Fruit fly (Drosophila melanogaster) whole organism, wandering third instar larva: Measurements from ENCODE around the gene CG14312.

Experiments
- Abd-B ChIP-seq: fragments of >200 bp; optimal IDR thresholded peaks from 2 replicates; lab custom pipeline; 2017; ENCODE audit warnings: missing biosample characterization, missing genetic modification characterization
- Dfd ChIP-seq: fragments of >200 bp; optimal IDR thresholded peaks from 2 replicates; lab custom pipeline; 2017; ENCODE audit warnings: missing biosample characterization, missing genetic modification characterization
- Dif ChIP-seq: fragments of 200-275, 200-300 bp; sonication (Bioruptor generic); optimal IDR thresholded peaks from 2 replicates; lab custom pipeline; 2018; ENCODE audit warnings: missing biosample characterization, missing genetic modification characterization; ENCODE audit not compliant: partially characterized antibody
- HLH106 ChIP-seq: fragments of 200-800 bp; optimal IDR thresholded peaks from 3 replicates; lab custom pipeline; 2019; ENCODE audit warnings: missing biosample characterization, mild to moderate bottlenecking, missing genetic modification characterization, moderate library complexity
- Hnf4 ChIP-seq: fragments of 200-800 bp; sonication (Bioruptor generic); optimal IDR thresholded peaks from 2 replicates; lab custom pipeline; 2016; ENCODE audit warnings: missing biosample characterization, mild to moderate bottlenecking, missing genetic modification characterization
- Hr78 ChIP-seq: fragments of >200 bp; optimal IDR thresholded peaks from 2 replicates; lab custom pipeline; 2017; ENCODE audit warnings: missing biosample characterization, missing genetic modification characterization
- Hr83 ChIP-seq: fragments of 200-300 bp; sonication (Bioruptor generic); optimal IDR thresholded peaks from 2 replicates; lab custom pipeline; 2016; ENCODE audit warnings: missing biosample characterization, mild to moderate bottlenecking, missing genetic modification characterization, moderate library complexity; ENCODE audit not compliant: poor library complexity, severe bottlenecking
- Jra ChIP-seq: sonication (Bioruptor generic); optimal IDR thresholded peaks from 2 replicates; lab custom pipeline; 2016; ENCODE audit warnings: missing biosample characterization, missing genetic modification characterization
- Myc ChIP-seq: fragments of >200 bp; optimal IDR thresholded peaks from 2 replicates; lab custom pipeline; 2017
- N ChIP-seq: fragments of >200 bp; optimal IDR thresholded peaks from 2 replicates; lab custom pipeline; 2018; ENCODE audit warnings: missing biosample characterization, missing external identifiers, missing genetic modification characterization
- OdsH ChIP-seq: fragments of 200-800 bp; sonication (Bioruptor generic); optimal IDR thresholded peaks from 2 replicates; lab custom pipeline; 2016; ENCODE audit warnings: missing biosample characterization, mild to moderate bottlenecking, missing genetic modification characterization
- Rel ChIP-seq, 2 experiments: fragments of 200-800 bp; sonication (Bioruptor generic) in 1 of 2; optimal IDR thresholded peaks; 2 replicates in 1 of 2; 3 replicates in 1 of 2; lab custom pipeline; 2016 to 2019; ENCODE audit warnings: mild to moderate bottlenecking in 2 of 2, missing biosample characterization in 2 of 2, missing genetic modification characterization in 2 of 2, moderate library complexity in 1 of 2
- Sp1 ChIP-seq: fragments of 200-800 bp; sonication (Bioruptor generic); optimal IDR thresholded peaks from 3 replicates; lab custom pipeline; 2019; ENCODE audit warnings: missing biosample characterization, mild to moderate bottlenecking, missing genetic modification characterization, moderate library complexity
- Vsx2 ChIP-seq: fragments of 200-300, 225-300 bp; sonication (Bioruptor generic); optimal IDR thresholded peaks from 2 replicates; lab custom pipeline; 2018; ENCODE audit warnings: missing biosample characterization, missing genetic modification characterization; ENCODE audit not compliant: partially characterized antibody
- br ChIP-seq: fragments of 200-800 bp; sonication (Bioruptor generic); optimal IDR thresholded peaks from 2 replicates; lab custom pipeline; 2016; ENCODE audit warnings: missing biosample characterization, missing genetic modification characterization
- brk ChIP-seq: fragments of 200-800 bp; sonication (Bioruptor generic); optimal IDR thresholded peaks from 2 replicates; lab custom pipeline; 2016; ENCODE audit warnings: missing biosample characterization, mild to moderate bottlenecking, missing genetic modification characterization
- dl ChIP-seq, 2 experiments: fragments of 175-275, 200-275 bp in 1 of 2; fragments of 200-275 bp in 1 of 2; sonication (Bioruptor generic); optimal IDR thresholded peaks; lab custom pipeline; 2018; ENCODE audit warnings: mild to moderate bottlenecking in 2 of 2, missing biosample characterization in 2 of 2, missing genetic modification characterization in 2 of 2, moderate library complexity in 2 of 2; ENCODE audit not compliant: partially characterized antibody in 2 of 2, insufficient read depth in 1 of 2
- dmrt93B ChIP-seq: fragments of 200-800 bp; sonication (Bioruptor generic); optimal IDR thresholded peaks from 2 replicates; lab custom pipeline; 2018; ENCODE audit warnings: missing biosample characterization, mild to moderate bottlenecking, missing genetic modification characterization
- dsf ChIP-seq: sonication (Bioruptor generic); optimal IDR thresholded peaks from 2 replicates; lab custom pipeline; 2016; ENCODE audit warnings: missing biosample characterization, missing genetic modification characterization, borderline replicate concordance
- ey ChIP-seq: fragments of 200-800 bp; sonication (Bioruptor generic); optimal IDR thresholded peaks from 2 replicates; lab custom pipeline; 2016; ENCODE audit warnings: missing biosample characterization, missing genetic modification characterization
- foxo ChIP-seq, 2 experiments: fragments of 200-800 bp; sonication (Bioruptor generic); optimal IDR thresholded peaks; 2 replicates in 1 of 2; 3 replicates in 1 of 2; lab custom pipeline; 2016 to 2017; ENCODE audit warnings: missing biosample characterization in 2 of 2, missing genetic modification characterization in 2 of 2
- fru ChIP-seq: fragments of 200-800 bp; sonication (Bioruptor generic); optimal IDR thresholded peaks from 3 replicates; lab custom pipeline; 2016; ENCODE audit warnings: missing biosample characterization, mild to moderate bottlenecking, missing genetic modification characterization
- h ChIP-seq: fragments of 200-800 bp; sonication (Bioruptor generic); optimal IDR thresholded peaks from 3 replicates; lab custom pipeline; 2016; ENCODE audit warnings: missing biosample characterization, mild to moderate bottlenecking, missing genetic modification characterization
- jim ChIP-seq: fragments of 175-275, 200-325 bp; sonication (Bioruptor generic); optimal IDR thresholded peaks from 2 replicates; lab custom pipeline; 2016; ENCODE audit warnings: missing biosample characterization, mild to moderate bottlenecking, missing genetic modification characterization
- lola ChIP-seq: fragments of >200 bp; optimal IDR thresholded peaks from 2 replicates; lab custom pipeline; 2017; ENCODE audit warnings: missing biosample characterization, missing genetic modification characterization
- psq ChIP-seq: fragments of 200-800 bp; sonication (Bioruptor generic); optimal IDR thresholded peaks from 3 replicates; lab custom pipeline; 2017; ENCODE audit warnings: missing biosample characterization, mild to moderate bottlenecking, missing genetic modification characterization, moderate library complexity
- rgr ChIP-seq: fragments of 200-800 bp; sonication (Bioruptor generic); optimal IDR thresholded peaks from 3 replicates; lab custom pipeline; 2016; ENCODE audit warnings: missing biosample characterization, mild to moderate bottlenecking, missing genetic modification characterization
- sage ChIP-seq: fragments of 200-800 bp; sonication (Bioruptor generic); optimal IDR thresholded peaks from 2 replicates; lab custom pipeline; 2016; ENCODE audit warnings: missing biosample characterization, mild to moderate bottlenecking, missing genetic modification characterization
- sv ChIP-seq: fragments of 200-800 bp; sonication (Bioruptor generic); optimal IDR thresholded peaks from 3 replicates; lab custom pipeline; 2016; ENCODE audit warnings: missing biosample characterization, missing genetic modification characterization
- tai ChIP-seq: sonication (Bioruptor generic); optimal IDR thresholded peaks from 2 replicates; lab custom pipeline; 2016; ENCODE audit warnings: missing biosample characterization, missing genetic modification characterization
- woc ChIP-seq: sonication (Bioruptor generic); optimal IDR thresholded peaks from 2 replicates; lab custom pipeline; 2016; ENCODE audit warnings: missing biosample characterization, mild to moderate bottlenecking, missing genetic modification characterization

The CG14312 gene

dm6 chr3R:18312761-18313160 lies 29.4 kb upstream of the CG14312 start:
- TF ChIP-seq N (no peak), OdsH (GFP tag; lab: Kevin White, UChicago) (no peak), Rel (GFP tag; optimal IDR thresholded peaks at IDR 0.05; lab: Kevin White, UChicago) (no peak), Rel (tag; optimal IDR thresholded peaks at IDR 0.05; lab: Kevin White, UChicago) (peak; percentile 20)

dm6 chr3R:18311368-18311919 lies 28.1 kb upstream of the CG14312 start:
- TF ChIP-seq brk (GFP tag; lab: Kevin White, UChicago) (no peak), lola (GFP tag; lab: Kevin White, UChicago) (no peak), woc (GFP tag; lab: Kevin White, UChicago) (peak; percentile 27), Vsx2 (GFP tag; lab: Kevin White, UChicago) (no peak), Hr83 (GFP tag; lab: Kevin White, UChicago) (peak; percentile 73), dl (GFP tag; optimal IDR thresholded peaks at IDR 0.05; lab: Kevin White, UChicago; ENCODE audit: insufficient read depth in 1 of 2, partially characterized antibody in 2 of 2) (peak in 1 of 2 experiments; percentile 46), foxo (GFP tag; optimal IDR thresholded peaks at IDR 0.05; lab: Kevin White, UChicago) (peak in 1 of 2 experiments; percentile 52), psq (GFP tag; lab: Kevin White, UChicago) (peak; percentile 67), rgr (GFP tag; lab: Kevin White, UChicago) (peak; percentile 11), fru (GFP tag; lab: Kevin White, UChicago) (peak; percentile 23), Jra (GFP tag; lab: Kevin White, UChicago) (no peak), Abd-B (GFP tag; lab: Kevin White, UChicago) (no peak), Dfd (GFP tag; lab: Kevin White, UChicago) (no peak), tai (GFP tag; lab: Kevin White, UChicago) (no peak), sv (GFP tag; lab: Kevin White, UChicago) (no peak), h (GFP tag; lab: Kevin White, UChicago) (no peak), Dif (GFP tag; lab: Kevin White, UChicago) (peak; percentile 75), jim (GFP tag; lab: Kevin White, UChicago) (peak; percentile 92), OdsH (GFP tag; lab: Kevin White, UChicago) (peak; percentile 25), dmrt93B (GFP tag; lab: Kevin White, UChicago) (no peak), Hnf4 (GFP tag; lab: Kevin White, UChicago) (no peak), HLH106 (tag; lab: Kevin White, UChicago) (peak; percentile 60), sage (GFP tag; lab: Kevin White, UChicago) (no peak), Myc (lab: Kevin White, UChicago) (no peak), dsf (GFP tag; lab: Kevin White, UChicago) (no peak), Sp1 (GFP tag; lab: Kevin White, UChicago) (peak; percentile 80), ey (GFP tag; lab: Kevin White, UChicago) (no peak)
- TF ChIP-seq, all 38 proteins: peak for 12

dm6 chr3R:18310766-18311367 lies 27.5 kb upstream of the CG14312 start:
- TF ChIP-seq Dfd (GFP tag; lab: Kevin White, UChicago) (no peak), br (GFP tag; lab: Kevin White, UChicago) (peak; percentile 9), sv (GFP tag; lab: Kevin White, UChicago) (no peak), psq (GFP tag; lab: Kevin White, UChicago) (peak; percentile 41), Rel (GFP tag; optimal IDR thresholded peaks at IDR 0.05; lab: Kevin White, UChicago) (no peak), Rel (tag; optimal IDR thresholded peaks at IDR 0.05; lab: Kevin White, UChicago) (peak; percentile 24), lola (GFP tag; lab: Kevin White, UChicago) (no peak), Hr78 (GFP tag; lab: Kevin White, UChicago) (no peak), Sp1 (GFP tag; lab: Kevin White, UChicago) (no peak), Dif (GFP tag; lab: Kevin White, UChicago) (peak; percentile 63), HLH106 (tag; lab: Kevin White, UChicago) (peak; percentile 68), dl (GFP tag; optimal IDR thresholded peaks at IDR 0.05; lab: Kevin White, UChicago; ENCODE audit: insufficient read depth in 1 of 2, partially characterized antibody in 2 of 2) (peak in 1 of 2 experiments; percentile 23), h (GFP tag; lab: Kevin White, UChicago) (no peak), fru (GFP tag; lab: Kevin White, UChicago) (peak; percentile 0), Myc (lab: Kevin White, UChicago) (no peak)
- TF ChIP-seq, all 38 proteins: peak for 7
